Fruit fly (Drosophila melanogaster) Kc167 (cell line): ENCODE results near the gene Setd3.

Experiments
- Myc ChIP-seq: fragments of >200 bp; optimal IDR thresholded peaks from 2 replicates; lab custom pipeline; 2017; ENCODE audit warnings: missing external identifiers
- Sin3A ChIP-seq: fragments of >200 bp; optimal IDR thresholded peaks from 2 replicates; lab custom pipeline; 2018; ENCODE audit warnings: missing external identifiers
- h ChIP-seq: fragments of >200 bp; optimal IDR thresholded peaks from 3 replicates; lab custom pipeline; 2018; ENCODE audit warnings: missing external identifiers
- insv ChIP-seq: fragments of >200 bp; optimal IDR thresholded peaks from 3 replicates; lab custom pipeline; 2018; ENCODE audit warnings: missing external identifiers
- psq ChIP-seq: fragments of >200 bp; optimal IDR thresholded peaks from 2 replicates; lab custom pipeline; 2017; ENCODE audit warnings: missing external identifiers
- ttk ChIP-seq: sonication (Bioruptor generic); optimal IDR thresholded peaks from 2 replicates; lab custom pipeline; 2017; ENCODE audit warnings: missing external identifiers

Gene Setd3

dm6 chrX:7000444-7001134 is 32.0 kb upstream of the Setd3 start:
- TF ChIP-seq Sin3A (no peak), insv (lab: Kevin White, UChicago) (no peak), ttk (no peak), Myc (lab: Kevin White, UChicago) (no peak), psq (lab: Kevin White, UChicago) (no peak), h (lab: Kevin White, UChicago) (no peak)

DNA sequence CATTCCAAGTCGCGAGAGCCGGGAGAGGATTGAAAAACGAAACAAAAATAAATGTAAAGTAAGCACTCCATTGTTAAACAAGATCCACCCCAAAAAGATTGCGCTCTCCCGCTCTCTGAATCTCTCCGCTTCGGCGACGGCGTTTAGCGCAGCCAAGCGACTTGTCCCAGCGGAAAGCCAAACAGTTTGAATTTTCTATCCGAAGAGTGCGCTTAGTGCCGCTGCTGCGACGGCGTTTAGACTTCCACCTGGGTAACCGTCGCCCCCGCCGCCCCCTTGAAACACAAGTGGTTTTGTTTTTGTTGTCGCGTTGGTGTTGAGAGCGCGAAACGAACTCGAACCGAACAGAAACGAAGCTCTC is 29.9 kb upstream of the Setd3 start, which contains the start of gene Inx2:
Gene Inx2, plus strand, starts transcription at position 181 of the 361 bp plus-strand sequence.
- TF ChIP-seq h (lab: Kevin White, UChicago), result no peak
- no peak for TF ChIP-seq ttk
- TF ChIP-seq insv (lab: Kevin White, UChicago), result no peak
- TF ChIP-seq Sin3A, result no peak
- no peak for TF ChIP-seq psq (lab: Kevin White, UChicago)
- no peak for TF ChIP-seq Myc (lab: Kevin White, UChicago)

- TF ChIP-seq psq (lab: Kevin White, UChicago), result no peak
These were observed 29.3 kb upstream of the Setd3 start for dm6 chrX:6997653-6998491.

DNA sequence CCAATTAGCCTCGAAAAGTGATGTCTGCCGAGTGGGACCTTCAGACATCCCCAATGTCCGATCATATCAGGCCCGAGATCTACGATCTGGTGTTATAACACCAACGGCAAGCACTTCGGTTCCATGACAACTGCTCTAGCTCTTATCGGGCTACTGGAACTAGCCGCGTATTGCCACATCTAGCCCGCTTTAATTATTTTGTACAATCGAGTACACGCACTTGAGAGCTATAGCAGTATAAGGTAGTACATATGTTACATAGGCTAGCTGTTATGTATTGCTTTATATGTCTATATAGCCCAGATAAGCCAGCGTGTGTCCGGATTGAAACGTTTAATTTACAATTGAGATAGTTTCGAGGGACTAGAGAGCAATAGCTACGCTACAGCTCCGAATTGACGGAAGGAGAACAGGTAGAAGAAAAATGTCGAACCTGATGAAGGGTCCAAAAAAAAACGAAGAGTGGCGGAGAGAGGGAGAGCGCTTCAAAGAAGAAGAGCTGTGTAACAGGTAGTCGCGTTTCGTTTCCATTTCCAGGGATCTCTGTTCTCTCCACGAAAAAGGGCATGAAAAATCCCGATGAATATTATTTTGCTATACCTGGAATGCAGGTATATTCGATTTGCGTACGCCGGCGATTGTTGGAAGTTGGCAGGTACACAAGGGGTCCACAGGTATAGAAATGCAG is 28.6 kb upstream of the Setd3 start:
- TF ChIP-seq Myc (lab: Kevin White, UChicago) (no peak), h (lab: Kevin White, UChicago) (no peak), insv (lab: Kevin White, UChicago) (no peak), psq (lab: Kevin White, UChicago) (no peak), Sin3A (no peak), ttk (no peak)

- TF ChIP-seq Myc (lab: Kevin White, UChicago) (no peak), h (lab: Kevin White, UChicago) (no peak), insv (lab: Kevin White, UChicago) (no peak), Sin3A (no peak), psq (lab: Kevin White, UChicago) (no peak), ttk (no peak)
These were observed 27.6 kb upstream of the Setd3 start for dm6 chrX:6996130-6996529.

DNA sequence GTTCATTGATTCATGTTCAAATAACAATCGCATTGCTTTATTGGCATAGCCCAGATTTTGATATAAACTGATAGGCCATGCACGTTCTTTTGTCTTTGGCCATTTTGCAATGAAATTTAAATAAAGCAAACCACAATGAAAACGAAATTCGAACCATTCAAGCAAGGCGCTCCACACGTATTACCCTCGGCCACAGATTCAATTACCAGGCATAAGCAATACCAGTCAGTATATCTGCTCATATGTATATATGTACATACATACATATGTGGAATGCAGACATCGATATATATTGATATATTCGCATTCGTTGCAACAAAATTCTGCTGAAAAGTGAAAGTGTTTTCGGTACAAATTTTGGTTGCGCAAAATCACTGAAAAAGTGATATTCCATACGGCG is 26.7 kb upstream of the Setd3 start:
- TF ChIP-seq Myc (lab: Kevin White, UChicago) (no peak), ttk (no peak), Sin3A (no peak), psq (lab: Kevin White, UChicago) (no peak), h (lab: Kevin White, UChicago) (no peak), insv (lab: Kevin White, UChicago) (no peak)

DNA sequence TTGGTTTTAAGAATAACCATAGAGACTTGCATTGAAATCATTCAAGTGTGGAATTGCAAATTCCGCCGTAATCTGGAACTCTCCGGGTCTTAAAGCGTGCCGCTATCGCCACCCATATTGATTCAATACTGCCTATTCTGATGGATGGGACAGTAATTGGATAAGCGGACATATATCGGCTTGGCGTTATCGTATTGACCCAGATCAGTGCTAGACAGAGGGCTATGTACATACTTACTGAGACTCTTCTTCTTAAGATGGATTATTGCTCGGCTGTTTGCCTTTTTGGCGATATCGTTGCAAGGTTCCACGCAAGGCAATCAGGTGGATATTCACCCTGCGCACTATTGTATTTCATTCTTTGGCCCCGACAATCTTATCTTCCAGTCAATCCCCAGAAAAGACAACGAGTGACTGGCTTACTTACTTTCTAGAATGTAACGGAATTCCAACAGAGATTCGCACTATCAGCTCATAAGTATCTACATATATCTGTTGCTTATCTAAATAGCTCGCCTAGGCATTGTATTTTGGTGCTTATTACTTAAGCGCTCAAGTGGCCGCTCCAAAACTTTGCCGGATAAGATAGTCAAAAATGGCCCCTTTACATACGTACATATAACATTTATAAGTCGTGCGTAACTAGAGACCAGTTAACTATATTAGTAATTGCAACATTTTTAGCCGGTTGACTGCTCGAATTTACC is 26.1 kb upstream of the Setd3 start:
- no peak for TF ChIP-seq Myc (lab: Kevin White, UChicago)
- TF ChIP-seq Sin3A, result no peak
- TF ChIP-seq psq (lab: Kevin White, UChicago), result no peak

DNA sequence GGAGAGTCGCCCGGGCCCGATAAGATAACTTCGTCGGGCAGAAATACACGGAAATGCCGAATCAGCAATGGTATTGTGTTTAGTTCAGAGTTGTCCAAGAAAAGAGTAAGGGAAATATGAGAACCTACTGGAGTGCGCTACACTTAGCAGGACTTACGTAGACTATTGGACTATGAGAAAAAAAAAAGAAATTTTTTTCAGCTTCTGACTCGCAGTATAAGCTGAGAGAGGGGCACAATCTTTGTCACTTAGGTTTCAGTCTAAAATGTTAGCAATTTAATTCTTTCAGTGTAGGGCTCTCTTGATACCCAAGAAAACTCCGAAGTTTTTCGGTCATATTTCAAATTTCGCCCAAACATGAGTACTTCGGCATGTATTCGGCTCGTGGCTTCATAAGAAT is 25.2 kb upstream of the Setd3 start:
- no peak for TF ChIP-seq Sin3A
- no peak for TF ChIP-seq psq (lab: Kevin White, UChicago)
- no peak for TF ChIP-seq Myc (lab: Kevin White, UChicago)
- TF ChIP-seq insv (lab: Kevin White, UChicago), result no peak
- TF ChIP-seq h (lab: Kevin White, UChicago), result no peak
- no peak for TF ChIP-seq ttk

DNA sequence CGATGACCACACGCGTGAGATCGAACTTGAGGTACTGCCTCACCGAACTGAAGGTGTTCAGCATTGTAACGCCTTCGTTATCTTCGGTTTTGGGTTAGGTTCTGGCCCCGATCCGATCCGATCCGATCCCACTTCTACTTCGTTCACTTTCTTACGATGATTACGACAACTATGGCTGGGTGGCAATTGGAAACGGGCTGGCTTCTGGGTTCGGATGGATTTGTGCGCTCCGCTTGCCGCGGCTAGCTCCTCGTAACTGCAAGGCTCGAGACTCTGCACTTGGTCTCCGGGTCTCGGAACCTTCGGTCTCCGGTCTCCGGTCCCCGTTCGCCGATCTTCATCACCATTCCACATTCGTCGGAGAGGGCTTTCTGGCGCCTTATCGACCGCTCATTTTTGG is 24.8 kb upstream of the Setd3 start, which contains the start of gene Inx7:
Gene Inx7, minus strand, starts transcription at position 263 of the 400 bp plus-strand sequence.
- TF ChIP-seq psq (lab: Kevin White, UChicago), result no peak
- no peak for TF ChIP-seq insv (lab: Kevin White, UChicago)
- no peak for TF ChIP-seq Myc (lab: Kevin White, UChicago)
- no peak for TF ChIP-seq ttk
- TF ChIP-seq Sin3A, result no peak
- no peak for TF ChIP-seq h (lab: Kevin White, UChicago)

DNA sequence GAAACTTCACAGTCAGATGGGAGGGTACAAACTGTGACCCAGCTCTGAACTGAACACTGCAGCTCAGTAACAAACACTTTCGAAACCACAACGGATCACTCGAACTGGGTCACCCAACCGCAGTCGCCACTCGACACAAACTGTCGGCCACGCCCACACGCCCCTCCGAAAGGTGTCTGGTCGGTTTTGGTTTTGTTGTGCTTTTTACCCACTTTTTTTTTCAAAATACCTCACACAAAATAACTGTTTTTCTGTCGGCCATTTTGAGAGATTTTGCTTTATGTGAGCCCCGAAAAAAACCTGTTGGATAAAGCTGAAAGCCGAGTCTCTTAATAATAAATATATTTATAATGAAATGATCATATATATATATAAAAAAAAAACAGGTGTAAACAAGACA is 22.7 kb upstream of the Setd3 start, which contains the start of gene ogre:
Gene ogre, minus strand, starts transcription at position 33 of the 400 bp plus-strand sequence.
- no peak for TF ChIP-seq insv (lab: Kevin White, UChicago)
- no peak for TF ChIP-seq ttk
- no peak for TF ChIP-seq h (lab: Kevin White, UChicago)
- TF ChIP-seq Sin3A, result no peak
- TF ChIP-seq psq (lab: Kevin White, UChicago), result no peak
- TF ChIP-seq Myc (lab: Kevin White, UChicago), result no peak

DNA sequence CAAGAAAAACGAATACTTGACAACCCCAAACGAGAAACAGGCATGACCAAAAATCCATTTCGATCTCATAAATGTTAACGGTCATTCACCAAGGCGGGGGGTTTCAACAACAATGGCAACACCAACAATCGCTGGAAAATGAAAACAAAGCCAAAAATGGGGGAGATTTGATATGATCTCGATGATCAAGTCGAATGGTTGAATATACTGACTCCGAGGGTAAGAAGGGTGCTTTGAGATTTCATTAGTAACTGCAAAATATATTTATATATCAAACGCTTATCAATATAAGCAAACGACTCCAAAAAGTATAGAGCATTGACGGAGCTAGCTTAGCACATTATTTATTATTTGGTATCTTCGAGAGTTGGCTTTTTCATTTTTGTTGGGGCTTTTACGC is 21.6 kb upstream of the Setd3 start:
- TF ChIP-seq insv (lab: Kevin White, UChicago) (no peak), h (lab: Kevin White, UChicago) (no peak), Sin3A (no peak), psq (lab: Kevin White, UChicago) (no peak), Myc (lab: Kevin White, UChicago) (no peak), ttk (no peak)
